Worm (Caenorhabditis elegans): ENCODE results near the gene tag-153.
A peak's percentile ranks its signal among the peaks of the same experiment; 100 is the strongest.

- TF ChIP-seq lin-32 (GFP tag; optimal IDR thresholded peaks at IDR 0.05) (peak; percentile 51), pha-4 (tag; optimal IDR thresholded peaks at IDR 0.05) (peak; percentile 90)
These were observed 21.0 kb downstream of the tag-153 start, which contains the start of gene tos-1 for ce11 chrV:9343629-9344624.
